Worm (Caenorhabditis elegans) whole organism, dauer: Measurements from ENCODE around the gene hpo-34.

Source experiments
- unc-62 ChIP-seq: sonication (generic microtip); optimal IDR thresholded peaks from 2 replicates; lab custom pipeline; 2017; ENCODE audit warnings: missing biosample characterization, missing genetic modification reagents, missing genetic modification characterization

Gene hpo-34

DNA sequence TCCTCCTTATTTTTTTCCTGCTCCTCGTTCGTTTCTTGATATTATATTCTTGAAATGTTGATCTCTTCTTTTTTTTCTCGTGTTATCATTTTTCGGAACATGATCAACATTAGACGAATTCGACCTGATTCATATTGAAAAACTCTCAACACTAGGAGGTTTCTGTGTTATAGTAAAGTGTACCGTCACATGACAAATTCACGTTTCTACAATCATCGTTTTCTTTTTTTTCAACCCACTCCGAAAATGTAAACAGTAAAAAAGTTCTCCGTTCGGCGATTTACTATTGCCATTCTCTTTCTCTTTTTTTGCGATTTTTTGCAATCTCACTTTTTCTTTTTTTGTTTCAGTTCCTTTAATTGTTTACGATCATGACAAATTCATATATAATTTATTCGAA lies 47.5 kb downstream of the hpo-34 start:
- TF ChIP-seq unc-62 (GFP tag; lab: Kevin White, UChicago) = no peak

DNA sequence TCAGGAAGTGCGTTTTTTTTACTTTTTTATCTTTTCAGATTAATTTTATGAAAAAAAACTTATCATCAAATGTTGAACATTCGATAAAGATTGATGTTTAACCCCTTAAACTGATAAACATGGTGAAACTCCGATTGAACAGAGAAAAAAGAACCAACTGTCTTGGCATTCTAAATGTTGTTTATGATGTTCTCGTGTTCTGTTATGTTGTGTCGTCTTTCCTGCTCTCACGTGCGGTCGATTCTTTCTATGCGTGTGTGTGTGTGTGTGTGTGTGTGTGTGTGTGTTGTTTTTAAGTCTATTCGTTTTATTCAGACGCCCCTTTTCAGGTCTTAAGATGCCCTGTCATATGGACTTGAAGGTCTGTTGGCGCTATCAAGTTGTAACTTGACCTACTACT lies 49.3 kb downstream of the hpo-34 start:
- no peak for TF ChIP-seq unc-62 (GFP tag; lab: Kevin White, UChicago)

DNA sequence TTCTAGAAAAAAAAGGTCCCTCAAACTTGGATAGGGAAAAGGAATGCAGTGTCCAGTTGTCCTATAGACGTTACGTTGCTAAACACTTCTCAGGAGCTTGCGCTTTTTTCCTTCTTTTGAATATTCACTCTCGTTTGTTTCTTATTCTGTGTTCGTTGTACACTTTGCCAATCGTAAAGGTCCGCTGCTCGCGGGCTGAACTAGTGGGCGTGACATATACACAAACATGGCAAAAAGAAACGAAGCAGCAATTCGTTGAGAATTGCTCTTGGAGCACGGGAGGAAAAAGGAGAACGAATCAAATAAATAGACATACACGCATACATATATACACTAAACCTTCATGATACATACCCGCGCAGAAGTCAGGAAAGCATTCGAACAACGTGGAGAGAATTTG lies 50.1 kb downstream of the hpo-34 start:
- no peak for TF ChIP-seq unc-62 (GFP tag; lab: Kevin White, UChicago)

ce11 chrX:11467320-11467732 lies 51.5 kb downstream of the hpo-34 start:
- no peak for TF ChIP-seq unc-62 (GFP tag; lab: Kevin White, UChicago)

- no peak for TF ChIP-seq unc-62 (GFP tag; lab: Kevin White, UChicago)
Measured at ce11 chrX:11466444-11467319, 52.2 kb downstream of the hpo-34 start.

DNA sequence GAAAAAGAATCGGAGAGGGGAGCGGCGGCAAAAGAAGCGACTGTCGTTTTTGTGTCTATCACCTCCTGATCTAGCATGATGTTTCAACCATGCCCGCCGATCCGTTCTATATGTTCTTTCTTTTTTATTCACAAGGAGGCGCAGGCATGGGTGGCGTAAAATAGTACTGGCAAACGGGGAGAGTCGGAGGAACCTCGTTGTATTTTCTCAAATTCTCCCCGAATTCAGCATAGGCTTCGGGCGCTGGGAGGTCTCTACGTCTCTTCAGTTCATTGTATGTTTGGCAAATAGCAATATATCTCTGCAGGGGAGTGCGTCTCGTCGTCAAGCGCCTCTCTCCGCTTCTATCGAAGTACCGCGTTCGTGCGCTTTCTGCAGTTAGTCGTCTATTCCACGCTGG lies 53.7 kb downstream of the hpo-34 start, which contains the start of gene lin-14:
lin-14 (plus strand) TSS at position 346 of the 400 bp plus-strand sequence.
- TF ChIP-seq unc-62 (GFP tag; lab: Kevin White, UChicago) = no peak

ce11 chrX:11464271-11465103 lies 54.4 kb downstream of the hpo-34 start:
- TF ChIP-seq unc-62 (GFP tag; lab: Kevin White, UChicago) = no peak

- no peak for TF ChIP-seq unc-62 (GFP tag; lab: Kevin White, UChicago)
Measured at ce11 chrX:11463568-11463967, 55.3 kb downstream of the hpo-34 start.

- TF ChIP-seq unc-62 (GFP tag; lab: Kevin White, UChicago) = no peak
Measured at ce11 chrX:11463005-11463404, 55.9 kb downstream of the hpo-34 start.

- no peak for TF ChIP-seq unc-62 (GFP tag; lab: Kevin White, UChicago)
Measured at ce11 chrX:11462112-11462511, 56.8 kb downstream of the hpo-34 start.
